Fruit fly (Drosophila melanogaster): ENCODE results near the gene CG11892.

DNA sequence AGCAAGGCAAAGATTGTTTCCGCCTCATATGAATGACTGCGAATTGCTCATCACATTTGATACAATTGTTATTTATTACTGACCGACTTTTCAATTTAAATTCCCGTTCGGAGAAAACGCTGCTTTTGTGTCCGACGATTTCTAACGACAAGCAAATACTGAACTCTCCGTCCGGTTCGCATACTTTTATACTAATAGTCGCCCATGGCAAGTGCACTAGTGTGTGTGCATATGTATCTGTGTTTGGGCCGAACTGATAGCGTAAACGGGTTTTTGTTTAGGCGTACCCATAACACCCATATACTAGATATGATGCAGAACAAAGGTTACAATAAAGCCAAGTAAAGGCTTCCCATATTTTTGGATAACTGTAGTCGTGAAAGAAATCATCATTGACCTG, 26.9 kb downstream of the CG11892 start, which contains the start of gene CG10550:
- no peak for TF ChIP-seq h (optimal IDR thresholded peaks at IDR 0.05)
- no peak for TF ChIP-seq psq (optimal IDR thresholded peaks at IDR 0.05)

Measured in Kc167 (cell line).